Fruit fly (Drosophila melanogaster): ENCODE measurements around the gene Yp2.

DNA sequence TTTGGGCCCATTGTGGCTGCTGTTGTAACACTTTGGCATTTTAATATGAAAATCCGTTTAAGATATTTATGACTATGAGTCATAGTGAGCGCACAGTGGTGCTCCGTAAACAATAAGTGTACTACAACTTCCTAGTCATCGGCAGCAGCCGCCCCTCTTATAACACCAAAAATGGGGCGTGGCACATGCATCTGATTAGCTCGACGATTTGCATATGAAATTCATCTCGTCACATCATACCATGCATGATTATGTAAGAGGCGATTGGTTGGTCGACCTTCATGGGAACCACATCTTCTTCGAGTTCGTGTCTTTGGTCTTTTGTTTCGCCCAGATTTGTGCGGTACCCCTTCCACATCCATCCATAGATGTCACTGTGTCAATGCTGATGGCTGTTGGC is 22.7 kb downstream of the Yp2 start:
- no peak for TF ChIP-seq lola (GFP tag; optimal IDR thresholded peaks at IDR 0.05)
- TF ChIP-seq br (GFP tag; optimal IDR thresholded peaks at IDR 0.05), result no peak
- TF ChIP-seq fru (GFP tag; optimal IDR thresholded peaks at IDR 0.05), result no peak
- TF ChIP-seq Rel (GFP tag; optimal IDR thresholded peaks at IDR 0.05), result no peak
- TF ChIP-seq Rel (tag; optimal IDR thresholded peaks at IDR 0.05), result no peak
- TF ChIP-seq N (GFP tag; optimal IDR thresholded peaks at IDR 0.05), result no peak
- no peak for TF ChIP-seq Mio (GFP tag; optimal IDR thresholded peaks at IDR 0.05)
- no peak for TF ChIP-seq psq (GFP tag; optimal IDR thresholded peaks at IDR 0.05)
- no peak for TF ChIP-seq OdsH (GFP tag; optimal IDR thresholded peaks at IDR 0.05)
